Worm (Caenorhabditis elegans) whole organism, young adult: ENCODE data around the gene srh-128.

Experiments
- B0035.1 ChIP-seq: sonication (generic microtip); optimal IDR thresholded peaks from 2 replicates; lab custom pipeline; 2016; ENCODE audit warnings: missing genetic modification characterization, mild to moderate bottlenecking, missing compliant biosample characterization, missing genotype, missing genetic modification reagents
- D2030.7 ChIP-seq: fragments of 200-800 bp; sonication (Bioruptor generic); IDR thresholded peaks from 2 replicates; pipeline ENCODE4 v1.3.6; 2022; ENCODE audit warnings: missing genetic modification reagents, missing genetic modification characterization, missing compliant biosample characterization
- F33H1.4 ChIP-seq: fragments of 200-800 bp; sonication (Bioruptor generic); IDR thresholded peaks from 2 replicates; pipeline ENCODE4 v1.3.6; 2022; ENCODE audit warnings: missing genetic modification reagents, missing genetic modification characterization, missing compliant biosample characterization
- F37B4.10 ChIP-seq: fragments of 200-800 bp; sonication (Bioruptor generic); IDR thresholded peaks from 2 replicates; pipeline ENCODE4 v1.3.6; 2022; ENCODE audit warnings: missing genetic modification characterization, missing compliant biosample characterization
- F39B2.1 ChIP-seq: fragments of 200-800 bp; sonication (Bioruptor generic); IDR thresholded peaks from 2 replicates; pipeline ENCODE4 v1.3.6; 2022; ENCODE audit warnings: missing genetic modification reagents, missing genetic modification characterization, missing compliant biosample characterization
- F49E8.2 ChIP-seq: sonication (generic microtip); optimal IDR thresholded peaks from 3 replicates; lab custom pipeline; 2017; ENCODE audit warnings: missing genetic modification characterization, mild to moderate bottlenecking, missing compliant biosample characterization, antibody characterized with exemption, moderate library complexity; ENCODE audit not compliant: insufficient read depth
- F57C9.4 ChIP-seq: sonication (generic microtip); optimal IDR thresholded peaks from 2 replicates; lab custom pipeline; 2017; ENCODE audit warnings: mild to moderate bottlenecking, missing genetic modification characterization, missing compliant biosample characterization
- T26A5.8 ChIP-seq: sonication (generic microtip); optimal IDR thresholded peaks from 2 replicates; lab custom pipeline; 2016; ENCODE audit warnings: missing genetic modification characterization, missing compliant biosample characterization
- Y53F4B.3 ChIP-seq: fragments of 200-800 bp; sonication (Bioruptor generic); IDR thresholded peaks from 2 replicates; pipeline ENCODE4 v1.3.6; 2022; ENCODE audit warnings: missing genetic modification reagents, missing genetic modification characterization, missing compliant biosample characterization
- Y53G8AR.9 ChIP-seq: fragments of 200-800 bp; sonication (Bioruptor generic); conservative IDR thresholded peaks from 2 replicates; pipeline ENCODE4 v1.3.6; 2022; ENCODE audit warnings: missing genetic modification reagents, missing genetic modification characterization, missing compliant biosample characterization
- Y56A3A.18 ChIP-seq: fragments of 200-800 bp; sonication (Bioruptor generic); IDR thresholded peaks from 2 replicates; pipeline ENCODE4 v1.3.6; 2022; ENCODE audit warnings: missing genetic modification reagents, missing genetic modification characterization, missing compliant biosample characterization
- Y95B8A.8 ChIP-seq: fragments of 200-800 bp; sonication (Bioruptor generic); IDR thresholded peaks from 2 replicates; pipeline ENCODE4 v1.3.6; 2022; ENCODE audit warnings: missing genetic modification reagents, missing genetic modification characterization, missing compliant biosample characterization
- atf-7 ChIP-seq: sonication (generic microtip); optimal IDR thresholded peaks from 2 replicates; lab custom pipeline; 2017; ENCODE audit warnings: mild to moderate bottlenecking, missing genetic modification characterization, missing compliant biosample characterization
- attf-3 ChIP-seq: fragments of 200-800 bp; sonication (Bioruptor generic); conservative IDR thresholded peaks from 2 replicates; pipeline ENCODE4 v1.3.6; 2022; ENCODE audit warnings: missing genetic modification reagents, missing genetic modification characterization, missing compliant biosample characterization
- attf-6 ChIP-seq: fragments of 200-800 bp; sonication (Bioruptor generic); IDR thresholded peaks from 2 replicates; pipeline ENCODE4 v1.3.6; 2022; ENCODE audit warnings: missing genetic modification reagents, missing genetic modification characterization, missing compliant biosample characterization
- ccch-3 ChIP-seq: fragments of 200-800 bp; sonication (Bioruptor generic); optimal IDR thresholded peaks from 2 replicates; lab custom pipeline; 2018; ENCODE audit warnings: mild to moderate bottlenecking, missing genetic modification characterization, missing compliant biosample characterization
- cebp-1 ChIP-seq, 2 experiments: fragments of 200-800 bp in 1 of 2; sonication (Bioruptor generic) in 1 of 2; sonication (generic microtip) in 1 of 2; IDR thresholded peaks in 1 of 2; optimal IDR thresholded peaks in 1 of 2; 2 replicates each; pipeline versions ENCODE4 v1.3.6 to Lab custom; 2017 to 2022; ENCODE audit warnings: missing compliant biosample characterization in 2 of 2, missing genetic modification characterization in 2 of 2, mild to moderate bottlenecking in 1 of 2, missing genetic modification reagents in 1 of 2, moderate library complexity in 1 of 2
- ceh-58 ChIP-seq: fragments of 200-800 bp; sonication (Bioruptor generic); IDR thresholded peaks from 2 replicates; pipeline ENCODE4 v1.3.6; 2022; ENCODE audit warnings: missing genetic modification characterization, missing compliant biosample characterization
- chd-7 ChIP-seq: sonication (generic microtip); optimal IDR thresholded peaks from 2 replicates; lab custom pipeline; 2016; ENCODE audit warnings: mild to moderate bottlenecking, missing genetic modification characterization, moderate library complexity, missing compliant biosample characterization
- dpl-1 ChIP-seq: fragments of 150-350 bp; optimal IDR thresholded peaks from 2 replicates; lab custom pipeline; 2014; ENCODE audit warnings: missing biosample characterization, missing genetic modification reagents, missing genetic modification characterization
- egrh-3 ChIP-seq: fragments of 200-800 bp; sonication (Bioruptor generic); IDR thresholded peaks from 2 replicates; pipeline ENCODE4 v1.3.6; 2022; ENCODE audit warnings: missing genetic modification reagents, missing genetic modification characterization, missing compliant biosample characterization
- hlh-26 ChIP-seq: fragments of 200-800 bp; sonication (Bioruptor generic); conservative IDR thresholded peaks from 2 replicates; pipeline ENCODE4 v1.3.6; 2022; ENCODE audit warnings: missing genetic modification reagents, missing genetic modification characterization, missing compliant biosample characterization
- lin-26 ChIP-seq: fragments of 200-800 bp; sonication (Bioruptor generic); IDR thresholded peaks from 2 replicates; pipeline ENCODE4 v1.3.6; 2022; ENCODE audit warnings: missing genetic modification reagents, missing genetic modification characterization, missing compliant biosample characterization
- lin-35 ChIP-seq, 3 experiments: fragments of 150-350 bp in 2 of 3; sonication (generic microtip) in 1 of 3; optimal IDR thresholded peaks; 2 replicates each; lab custom pipeline; 2014 to 2018; ENCODE audit warnings: missing biosample characterization in 3 of 3, missing genetic modification characterization in 3 of 3, missing genetic modification reagents in 3 of 3
- lin-54 ChIP-seq: fragments of 200-800 bp; sonication (Bioruptor generic); optimal IDR thresholded peaks from 2 replicates; lab custom pipeline; 2018; ENCODE audit warnings: mild to moderate bottlenecking, missing genetic modification characterization, missing compliant biosample characterization
- madf-3 ChIP-seq: fragments of 200-800 bp; sonication (Bioruptor generic); IDR thresholded peaks from 2 replicates; pipeline ENCODE4 v1.3.6; 2022; ENCODE audit warnings: missing genetic modification reagents, missing genetic modification characterization, missing compliant biosample characterization
- madf-8 ChIP-seq: fragments of 200-800 bp; sonication (Bioruptor generic); conservative IDR thresholded peaks from 2 replicates; pipeline ENCODE4 v1.3.6; 2022; ENCODE audit warnings: missing genetic modification reagents, missing genetic modification characterization, missing compliant biosample characterization
- mes-4 ChIP-seq: sonication (generic microtip); optimal IDR thresholded peaks from 2 replicates; lab custom pipeline; 2016; ENCODE audit warnings: missing genotype, missing genetic modification characterization, missing compliant biosample characterization
- nhr-27 ChIP-seq: fragments of 200-800 bp; sonication (Bioruptor generic); optimal IDR thresholded peaks from 2 replicates; lab custom pipeline; 2018; ENCODE audit warnings: mild to moderate bottlenecking, missing genetic modification characterization, moderate library complexity, missing compliant biosample characterization
- nhr-80 ChIP-seq: sonication (generic microtip); optimal IDR thresholded peaks from 2 replicates; lab custom pipeline; 2016; ENCODE audit warnings: missing genetic modification characterization, missing compliant biosample characterization
- nhr-90 ChIP-seq: sonication (generic microtip); optimal IDR thresholded peaks from 2 replicates; lab custom pipeline; 2016; ENCODE audit warnings: missing genotype, mild to moderate bottlenecking, missing genetic modification characterization, missing compliant biosample characterization
- pbrm-1 ChIP-seq: fragments of 200-800 bp; sonication (Bioruptor generic); IDR thresholded peaks from 2 replicates; pipeline ENCODE4 v1.3.6; 2022; ENCODE audit warnings: missing genetic modification reagents, missing genetic modification characterization, missing compliant biosample characterization
- pha-4 ChIP-seq: fragments of 150-350 bp; sonication (generic microtip); optimal IDR thresholded peaks from 2 replicates; lab custom pipeline; 2014; ENCODE audit warnings: missing biosample characterization, missing genetic modification reagents, missing genetic modification characterization
- rec-8 ChIP-seq, 2 experiments: sonication (generic microtip); optimal IDR thresholded peaks; 2 replicates each; lab custom pipeline; 2016; ENCODE audit warnings: mild to moderate bottlenecking in 2 of 2, missing genetic modification characterization in 2 of 2, missing genetic modification reagents in 2 of 2, missing genotype in 2 of 2, missing biosample characterization in 1 of 2, missing compliant biosample characterization in 1 of 2, moderate library complexity in 1 of 2
- snpc-1.3 ChIP-seq: sonication (generic microtip); optimal IDR thresholded peaks from 2 replicates; lab custom pipeline; 2017; ENCODE audit warnings: missing genetic modification characterization, mild to moderate bottlenecking, missing compliant biosample characterization, antibody characterized with exemption, moderate library complexity, missing genotype, missing genetic modification reagents; ENCODE audit not compliant: insufficient read depth
- tbp1 ChIP-seq: fragments of 200-800 bp; sonication (Bioruptor generic); optimal IDR thresholded peaks from 2 replicates; lab custom pipeline; 2018; ENCODE audit warnings: mild to moderate bottlenecking, missing genetic modification characterization, missing compliant biosample characterization
- tbx-9 ChIP-seq: sonication (generic microtip); optimal IDR thresholded peaks from 2 replicates; lab custom pipeline; 2016; ENCODE audit warnings: borderline replicate concordance, missing genetic modification characterization, inconsistent platforms, missing compliant biosample characterization
- unc-130 ChIP-seq: sonication (generic microtip); optimal IDR thresholded peaks from 2 replicates; lab custom pipeline; 2016; ENCODE audit warnings: missing genetic modification reagents, missing genetic modification characterization, missing compliant biosample characterization
- zfh-2 ChIP-seq: fragments of 200-800 bp; sonication (Bioruptor generic); conservative IDR thresholded peaks from 2 replicates; pipeline ENCODE4 v1.3.6; 2022; ENCODE audit warnings: missing genetic modification reagents, missing genetic modification characterization, missing compliant biosample characterization
- ztf-18 ChIP-seq: sonication (generic microtip); optimal IDR thresholded peaks from 2 replicates; lab custom pipeline; 2016; ENCODE audit warnings: missing genotype, mild to moderate bottlenecking, missing genetic modification characterization, missing compliant biosample characterization
- ztf-22 ChIP-seq: fragments of 200-800 bp; sonication (Bioruptor generic); optimal IDR thresholded peaks from 2 replicates; lab custom pipeline; 2018; ENCODE audit warnings: mild to moderate bottlenecking, missing genetic modification characterization, moderate library complexity, missing compliant biosample characterization
- ztf-28 ChIP-seq: fragments of 200-800 bp; sonication (Bioruptor generic); IDR thresholded peaks from 2 replicates; pipeline ENCODE4 v1.3.6; 2022; ENCODE audit warnings: missing genetic modification reagents, missing genetic modification characterization, missing compliant biosample characterization

srh-128 gene

ce11 chrII:2705200-2705599 is at the start of gene srh-128:
TSS of gene srh-128 (minus strand) at chrII:2705300.
- no peak for TF ChIP-seq Y53F4B.3 (GFP tag; lab: Robert Waterston, UW)
- no peak for TF ChIP-seq rec-8 (tag; optimal IDR thresholded peaks at IDR 0.05; lab: Kevin White, UChicago)
- no peak for TF ChIP-seq chd-7 (tag; lab: Kevin White, UChicago)
- TF ChIP-seq lin-35 (GFP tag; optimal IDR thresholded peaks at IDR 0.05; lab: Kevin White, UChicago) = no peak

- TF ChIP-seq egrh-3 (GFP tag; lab: Robert Waterston, UW) (peak; percentile 52; the same call in 1 of the 2 replicates), zfh-2 (GFP tag; lab: Robert Waterston, UW) (peak; percentile 73), lin-26 (GFP tag; lab: Robert Waterston, UW) (0 out of 2 replicates have a peak, but pooled peaks have one; percentile 4), nhr-90 (no peak), ccch-3 (GFP tag; lab: Kevin White, UChicago) (no peak)
These were observed 49.5 kb upstream of the srh-128 start for ce11 chrII:2754595-2754994.

- TF ChIP-seq B0035.1 = no peak
- no peak for TF ChIP-seq F49E8.2 (tag; lab: Kevin White, UChicago)
- no peak for TF ChIP-seq F39B2.1 (GFP tag; lab: Robert Waterston, UW)
- no peak for TF ChIP-seq Y95B8A.8 (GFP tag; lab: Robert Waterston, UW)
- no peak for TF ChIP-seq tbp1
- no peak for TF ChIP-seq T26A5.8 (tag; lab: Kevin White, UChicago)
- no peak for TF ChIP-seq ztf-18 (tag; lab: Kevin White, UChicago)
These were observed 47.9 kb upstream of the srh-128 start, which contains the start of gene F29A7.3 for ce11 chrII:2752999-2753398. TSS of gene F29A7.3 (plus strand) at chrII:2753299.

- TF ChIP-seq nhr-80 (tag; lab: Kevin White, UChicago) (no peak), hlh-26 (GFP tag; lab: Robert Waterston, UW) (no peak), ccch-3 (GFP tag; lab: Kevin White, UChicago) (no peak), nhr-27 (tag; lab: Kevin White, UChicago) (no peak), atf-7 (tag; lab: Kevin White, UChicago) (no peak), dpl-1 (GFP tag; lab: Kevin White, UChicago) (no peak), unc-130 (GFP tag; lab: Kevin White, UChicago) (peak; percentile 35), ceh-58 (GFP tag; lab: Robert Waterston, UW) (no peak), egrh-3 (GFP tag; lab: Robert Waterston, UW) (no peak), D2030.7 (GFP tag; lab: Robert Waterston, UW) (peak; percentile 55), snpc-1.3 (tag; lab: Kevin White, UChicago) (no peak), ztf-28 (GFP tag; lab: Robert Waterston, UW) (peak; percentile 69; the same call in 1 of the 2 replicates), cebp-1 (GFP tag; IDR thresholded peaks at IDR 0.05; lab: Robert Waterston, UW) (no peak), cebp-1 (tag; optimal IDR thresholded peaks at IDR 0.05; lab: Kevin White, UChicago) (no peak), attf-3 (GFP tag; lab: Robert Waterston, UW) (no peak), Y56A3A.18 (no peak), F37B4.10 (GFP tag; lab: Robert Waterston, UW) (no peak), Y53F4B.3 (GFP tag; lab: Robert Waterston, UW) (no peak), Y53G8AR.9 (GFP tag; lab: Robert Waterston, UW) (no peak), lin-54 (peak; percentile 55), ztf-22 (GFP tag; lab: Kevin White, UChicago) (no peak), mes-4 (no peak), F57C9.4 (no peak), madf-8 (GFP tag; lab: Robert Waterston, UW) (peak; percentile 23), tbx-9 (tag; lab: Kevin White, UChicago) (no peak), madf-3 (GFP tag; lab: Robert Waterston, UW) (no peak), pha-4 (tag; lab: Kevin White, UChicago) (no peak), pbrm-1 (GFP tag; lab: Robert Waterston, UW) (no peak), F33H1.4 (peak; percentile 36; the same call in 1 of the 2 replicates), nhr-90 (no peak), tbp1 (peak; percentile 21), attf-6 (GFP tag; lab: Robert Waterston, UW) (no peak)
These were observed 47.4 kb upstream of the srh-128 start, which contains the start of gene F29A7.6 for ce11 chrII:2752536-2752935. TSS of gene F29A7.6 (minus strand) at chrII:2752611.
